Fruit fly (Drosophila melanogaster) whole organism, embryonic: ENCODE measurements around the gene CG32631.
A peak's percentile ranks its signal among the peaks of the same experiment; 100 is the strongest.

Experiments used
- B-H2 ChIP-seq: fragments of 200-800 bp; sonication (Bioruptor generic); optimal IDR thresholded peaks from 2 replicates; lab custom pipeline; 2018; ENCODE audit warnings: missing biosample characterization, mild to moderate bottlenecking, missing genetic modification characterization
- CG11085 ChIP-seq: fragments of 200-800 bp; sonication (Bioruptor generic); IDR thresholded peaks from 2 replicates; pipeline ENCODE4 v1.3.6; 2022; ENCODE audit warnings: missing biosample characterization, missing genetic modification characterization
- CG11456 ChIP-seq: fragments of 200-800 bp; sonication (Bioruptor generic); IDR thresholded peaks from 3 replicates; pipeline ENCODE4 v1.3.6; 2022; ENCODE audit warnings: missing biosample characterization, missing genetic modification characterization
- CG13424 ChIP-seq: fragments of 200-800 bp; sonication (Bioruptor generic); optimal IDR thresholded peaks from 2 replicates; lab custom pipeline; 2019; ENCODE audit warnings: missing biosample characterization, mild to moderate bottlenecking, missing genetic modification characterization, moderate library complexity
- CG13624 ChIP-seq: fragments of 200-800 bp; sonication (Bioruptor generic); optimal IDR thresholded peaks from 2 replicates; lab custom pipeline; 2016; ENCODE audit warnings: missing biosample characterization, missing genetic modification characterization
- CG1529 ChIP-seq: fragments of 200-800 bp; sonication (Bioruptor generic); optimal IDR thresholded peaks from 3 replicates; lab custom pipeline; 2018; ENCODE audit warnings: missing biosample characterization, missing genetic modification characterization
- CG15479 ChIP-seq: fragments of 200-800 bp; sonication (Bioruptor generic); optimal IDR thresholded peaks from 3 replicates; lab custom pipeline; 2019; ENCODE audit warnings: missing biosample characterization, mild to moderate bottlenecking, missing genetic modification characterization, moderate library complexity
- CG16813 ChIP-seq: fragments of 200-800 bp; sonication (Bioruptor generic); IDR thresholded peaks from 3 replicates; pipeline ENCODE4 v1.3.6; 2022; ENCODE audit warnings: missing biosample characterization, missing genetic modification characterization; ENCODE audit not compliant: partially characterized antibody
- CG16863 ChIP-seq: fragments of 200-800 bp; sonication (Bioruptor generic); optimal IDR thresholded peaks from 3 replicates; lab custom pipeline; 2016; ENCODE audit warnings: missing biosample characterization, missing genetic modification characterization
- CG17829 ChIP-seq: fragments of 200-800 bp; optimal IDR thresholded peaks from 2 replicates; lab custom pipeline; 2019; ENCODE audit warnings: missing biosample characterization, mild to moderate bottlenecking, missing genetic modification characterization, moderate library complexity
- CG2712 ChIP-seq: fragments of 200-800 bp; optimal IDR thresholded peaks from 3 replicates; lab custom pipeline; 2019; ENCODE audit warnings: missing biosample characterization, mild to moderate bottlenecking, missing genetic modification characterization, moderate library complexity
- CG32532 ChIP-seq: fragments of 200-800 bp; sonication (Bioruptor generic); IDR thresholded peaks from 2 replicates; pipeline ENCODE4 v1.3.6; 2022; ENCODE audit warnings: missing biosample characterization, missing genetic modification characterization
- CG33213 ChIP-seq: fragments of 200-800 bp; sonication (Bioruptor generic); optimal IDR thresholded peaks from 3 replicates; lab custom pipeline; 2016; ENCODE audit warnings: missing biosample characterization, missing genetic modification characterization
- CG3726 ChIP-seq: fragments of 200-800 bp; sonication (Bioruptor generic); IDR thresholded peaks from 3 replicates; pipeline ENCODE4, ENCODE4 v1.3.6; 2022; ENCODE audit warnings: missing biosample characterization, missing genetic modification characterization
- CG42726 ChIP-seq: fragments of 200-800 bp; sonication (Bioruptor generic); IDR thresholded peaks from 2 replicates; pipeline ENCODE4 v1.3.6; 2022; ENCODE audit warnings: missing biosample characterization, missing genetic modification characterization; ENCODE audit not compliant: partially characterized antibody
- CG6654 ChIP-seq: fragments of 200-800 bp; sonication (Bioruptor generic); optimal IDR thresholded peaks from 2 replicates; lab custom pipeline; 2017; ENCODE audit warnings: missing biosample characterization, mild to moderate bottlenecking, missing genetic modification characterization
- CG6683 ChIP-seq: fragments of 200-800 bp; sonication (Bioruptor generic); optimal IDR thresholded peaks from 2 replicates; lab custom pipeline; 2017; ENCODE audit warnings: missing biosample characterization, mild to moderate bottlenecking, missing genetic modification characterization, missing genetic modification reagents
- CG7271 ChIP-seq: fragments of 200-800 bp; sonication (Bioruptor generic); optimal IDR thresholded peaks from 2 replicates; lab custom pipeline; 2018; ENCODE audit warnings: missing biosample characterization, mild to moderate bottlenecking, missing genetic modification characterization, moderate library complexity
- CG8089 ChIP-seq: fragments of 200-800 bp; sonication (Bioruptor generic); optimal IDR thresholded peaks from 3 replicates; lab custom pipeline; 2016; ENCODE audit warnings: missing biosample characterization, missing genetic modification characterization
- CG8290 ChIP-seq, 3 experiments: fragments of 200-800 bp; sonication (Bioruptor generic); optimal IDR thresholded peaks; 2 replicates each; lab custom pipeline; 2016 to 2019; ENCODE audit warnings: missing biosample characterization in 3 of 3, missing genetic modification characterization in 3 of 3, mild to moderate bottlenecking in 2 of 3, moderate library complexity in 1 of 3
- CG9437 ChIP-seq: fragments of 200-800 bp; sonication (Bioruptor generic); optimal IDR thresholded peaks from 2 replicates; lab custom pipeline; 2018; ENCODE audit warnings: missing biosample characterization, mild to moderate bottlenecking, missing genetic modification characterization
- Dip2 ChIP-seq: fragments of 200-800 bp; sonication (Bioruptor generic); IDR thresholded peaks from 2 replicates; pipeline ENCODE4 v1.3.6; 2022; ENCODE audit warnings: missing biosample characterization, missing genetic modification characterization
- Dll ChIP-seq: fragments of 200-800 bp; sonication (Bioruptor generic); IDR thresholded peaks from 4 replicates; pipeline ENCODE4 v1.3.6; 2022; ENCODE audit warnings: missing biosample characterization, missing genetic modification characterization; ENCODE audit not compliant: partially characterized antibody
- Fer1 ChIP-seq: fragments of 200-800 bp; sonication (Bioruptor generic); optimal IDR thresholded peaks from 2 replicates; lab custom pipeline; 2017; ENCODE audit warnings: missing biosample characterization, mild to moderate bottlenecking, missing genetic modification characterization
- Gsc ChIP-seq: fragments of 200-800 bp; sonication (Bioruptor generic); IDR thresholded peaks from 2 replicates; pipeline ENCODE4 v1.3.6; 2022; ENCODE audit warnings: missing biosample characterization, missing genetic modification characterization
- Hmr ChIP-seq: fragments of 200-800 bp; sonication (Bioruptor generic); optimal IDR thresholded peaks from 3 replicates; lab custom pipeline; 2017; ENCODE audit warnings: mild to moderate bottlenecking, missing biosample characterization, missing genetic modification reagents, missing genetic modification characterization
- Hmx ChIP-seq: fragments of 200-800 bp; sonication (Bioruptor generic); optimal IDR thresholded peaks from 2 replicates; lab custom pipeline; 2016; ENCODE audit warnings: missing biosample characterization, missing genetic modification characterization
- Lpt ChIP-seq: fragments of >200 bp; optimal IDR thresholded peaks from 2 replicates; lab custom pipeline; 2018; ENCODE audit warnings: missing biosample characterization, missing genetic modification characterization
- Sry-β ChIP-seq: fragments of 200-800 bp; sonication (Bioruptor generic); optimal IDR thresholded peaks from 2 replicates; lab custom pipeline; 2018; ENCODE audit warnings: missing biosample characterization, mild to moderate bottlenecking, missing genetic modification characterization, moderate library complexity
- Stat92E ChIP-seq, 3 experiments: fragments of >200 bp in 2 of 3; fragments of 200-800 bp in 1 of 3; sonication (Bioruptor generic) in 1 of 3; optimal IDR thresholded peaks; 2 replicates each; lab custom pipeline; 2017 to 2019; ENCODE audit warnings: missing biosample characterization in 3 of 3, missing genetic modification characterization in 3 of 3, mild to moderate bottlenecking in 1 of 3, moderate library complexity in 1 of 3
- Xrp1 ChIP-seq: fragments of 200-800 bp; sonication (Bioruptor generic); IDR thresholded peaks from 2 replicates; pipeline ENCODE4 v1.3.6; 2022; ENCODE audit warnings: missing biosample characterization, missing genetic modification characterization
- bbx ChIP-seq: fragments of 200-800 bp; sonication (Bioruptor generic); IDR thresholded peaks from 2 replicates; pipeline ENCODE4 v1.3.6; 2022; ENCODE audit warnings: missing biosample characterization, missing genetic modification characterization; ENCODE audit not compliant: partially characterized antibody
- btn ChIP-seq: fragments of 200-800 bp; sonication (Bioruptor generic); optimal IDR thresholded peaks from 2 replicates; lab custom pipeline; 2016; ENCODE audit warnings: missing biosample characterization, missing genetic modification characterization
- cato ChIP-seq: fragments of 200-800 bp; sonication (Bioruptor generic); optimal IDR thresholded peaks from 2 replicates; lab custom pipeline; 2016; ENCODE audit warnings: missing biosample characterization, missing genetic modification characterization, borderline replicate concordance
- caup ChIP-seq: fragments of 200-800 bp; sonication (Bioruptor generic); optimal IDR thresholded peaks from 3 replicates; lab custom pipeline; 2017; ENCODE audit warnings: missing biosample characterization, mild to moderate bottlenecking, missing genetic modification characterization, moderate library complexity; ENCODE audit not compliant: severe bottlenecking
- da ChIP-seq: fragments of 200-800 bp; sonication (Bioruptor generic); optimal IDR thresholded peaks from 2 replicates; lab custom pipeline; 2016; ENCODE audit warnings: missing biosample characterization, missing genetic modification characterization
- en ChIP-seq: fragments of 200-800 bp; sonication (Bioruptor generic); optimal IDR thresholded peaks from 2 replicates; lab custom pipeline; 2016; ENCODE audit warnings: missing biosample characterization, missing genetic modification characterization
- esg ChIP-seq: fragments of 200-800 bp; sonication (Bioruptor generic); conservative IDR thresholded peaks from 2 replicates; pipeline ENCODE4 v1.3.6; 2022; ENCODE audit warnings: missing biosample characterization, missing genetic modification characterization
- gro ChIP-seq: fragments of 200-800 bp; sonication (Bioruptor generic); optimal IDR thresholded peaks from 2 replicates; lab custom pipeline; 2016; ENCODE audit warnings: missing biosample characterization, missing genetic modification characterization
- jigr1 ChIP-seq: fragments of 200-800 bp; sonication (Bioruptor generic); IDR thresholded peaks from 3 replicates; pipeline ENCODE4 v1.3.6; 2022; ENCODE audit warnings: missing biosample characterization, missing genetic modification characterization
- jumu ChIP-seq: fragments of 200-800 bp; sonication (Bioruptor generic); optimal IDR thresholded peaks from 3 replicates; lab custom pipeline; 2016; ENCODE audit warnings: missing biosample characterization, missing genetic modification characterization
- kah ChIP-seq: fragments of 200-800 bp; sonication (Bioruptor generic); optimal IDR thresholded peaks from 2 replicates; lab custom pipeline; 2018; ENCODE audit warnings: missing biosample characterization, mild to moderate bottlenecking, missing genetic modification characterization
- mirr ChIP-seq: fragments of 200-800 bp; sonication (Bioruptor generic); optimal IDR thresholded peaks from 3 replicates; lab custom pipeline; 2018; ENCODE audit warnings: missing biosample characterization, mild to moderate bottlenecking, missing genetic modification characterization
- oc ChIP-seq: fragments of 200-800 bp; sonication (Bioruptor generic); optimal IDR thresholded peaks from 2 replicates; lab custom pipeline; 2018; ENCODE audit warnings: missing biosample characterization, mild to moderate bottlenecking, missing genetic modification characterization, moderate library complexity
- odd ChIP-seq: fragments of 200-800 bp; sonication (Bioruptor generic); optimal IDR thresholded peaks from 2 replicates; lab custom pipeline; 2017; ENCODE audit warnings: missing biosample characterization, mild to moderate bottlenecking, missing genetic modification characterization
- rib ChIP-seq: fragments of 200-800 bp; sonication (Bioruptor generic); IDR thresholded peaks from 2 replicates; pipeline ENCODE4 v1.3.6; 2022; ENCODE audit warnings: missing biosample characterization, missing genetic modification characterization
- row ChIP-seq: fragments of 200-800 bp; sonication (Bioruptor generic); IDR thresholded peaks from 3 replicates; pipeline ENCODE4 v1.3.6; 2022; ENCODE audit warnings: missing biosample characterization, missing genetic modification characterization
- sug ChIP-seq: fragments of 200-800 bp; optimal IDR thresholded peaks from 2 replicates; lab custom pipeline; 2019; ENCODE audit warnings: missing biosample characterization, mild to moderate bottlenecking, missing genetic modification characterization, moderate library complexity
- toy ChIP-seq: fragments of 200-800 bp; sonication (Bioruptor generic); IDR thresholded peaks from 2 replicates; pipeline ENCODE4 v1.3.6; 2022; ENCODE audit warnings: missing biosample characterization, missing genetic modification characterization
- vfl ChIP-seq: fragments of 200-800 bp; sonication (Bioruptor generic); optimal IDR thresholded peaks from 2 replicates; lab custom pipeline; 2016; ENCODE audit warnings: missing biosample characterization, missing genetic modification characterization
- zfh2 ChIP-seq: fragments of 200-800 bp; sonication (Bioruptor generic); optimal IDR thresholded peaks from 2 replicates; lab custom pipeline; 2016; ENCODE audit warnings: missing biosample characterization, missing genetic modification characterization

Gene CG32631

dm6 chrX:13568127-13568526 is 11.9 kb downstream of the CG32631 start (continued):
- TF ChIP-seq caup (GFP tag; lab: Kevin White, UChicago): no peak
- TF ChIP-seq oc (tag; lab: Kevin White, UChicago): no peak
- no peak for TF ChIP-seq Lpt
- no peak for TF ChIP-seq B-H2 (GFP tag; lab: Kevin White, UChicago)
- 0 out of 2 replicates have a peak, but pooled peaks have one; percentile 22 for TF ChIP-seq esg (GFP tag; lab: Robert Waterston, UW)
- no peak for TF ChIP-seq rib
- no peak for TF ChIP-seq btn (GFP tag; lab: Kevin White, UChicago)
- no peak for TF ChIP-seq Dll (GFP tag; lab: Robert Waterston, UW)
- no peak for TF ChIP-seq toy (GFP tag; lab: Robert Waterston, UW)
- TF ChIP-seq kah (GFP tag; lab: Kevin White, UChicago): no peak
- TF ChIP-seq zfh2 (GFP tag; lab: Kevin White, UChicago): peak; percentile 4
- TF ChIP-seq vfl (GFP tag; lab: Kevin White, UChicago): no peak
- TF ChIP-seq CG6683 (GFP tag; lab: Kevin White, UChicago): no peak
- TF ChIP-seq jumu (GFP tag; lab: Kevin White, UChicago): no peak
- TF ChIP-seq CG11456: peak; percentile 35; the same call in 1 of the 3 replicates
- peak; percentile 53; the same call in 1 of the 2 replicates for TF ChIP-seq CG32532
- no peak for TF ChIP-seq CG9437 (GFP tag; lab: Kevin White, UChicago)
- no peak for TF ChIP-seq sug (tag; lab: Kevin White, UChicago)
- TF ChIP-seq Fer1 (GFP tag; lab: Kevin White, UChicago): no peak
- no peak for TF ChIP-seq CG16863 (GFP tag; lab: Kevin White, UChicago)
- no peak for TF ChIP-seq bbx (GFP tag; lab: Robert Waterston, UW)
- no peak for TF ChIP-seq CG33213 (GFP tag; lab: Kevin White, UChicago)
- TF ChIP-seq CG11085 (GFP tag; lab: Robert Waterston, UW): no peak
- TF ChIP-seq CG13624 (GFP tag; lab: Kevin White, UChicago): peak; percentile 6
- TF ChIP-seq CG42726 (GFP tag; lab: Robert Waterston, UW): no peak
- no peak for TF ChIP-seq Stat92E (GFP tag; optimal IDR thresholded peaks at IDR 0.05; lab: Kevin White, UChicago)
- TF ChIP-seq CG1529 (GFP tag; lab: Kevin White, UChicago): no peak
- peak; percentile 5 for TF ChIP-seq Hmr
- no peak for TF ChIP-seq en (GFP tag; lab: Kevin White, UChicago)
- no peak for TF ChIP-seq CG2712
- no peak for TF ChIP-seq CG3726 (GFP tag; lab: Robert Waterston, UW)
- TF ChIP-seq Hmx (GFP tag; lab: Kevin White, UChicago): no peak
- TF ChIP-seq CG13424: peak; percentile 16
- TF ChIP-seq CG8089 (GFP tag; lab: Kevin White, UChicago): no peak
- no peak for TF ChIP-seq CG7271 (tag; lab: Kevin White, UChicago)
- no peak for TF ChIP-seq CG8290 (GFP tag; optimal IDR thresholded peaks at IDR 0.05; lab: Kevin White, UChicago)
- no peak for TF ChIP-seq CG8290 (tag; optimal IDR thresholded peaks at IDR 0.05; lab: Kevin White, UChicago)
- no peak for TF ChIP-seq CG16813 (GFP tag; lab: Robert Waterston, UW)
- no peak for TF ChIP-seq gro (GFP tag; lab: Kevin White, UChicago)
- TF ChIP-seq jigr1 (GFP tag; lab: Robert Waterston, UW): no peak
- no peak for TF ChIP-seq CG15479 (GFP tag; lab: Kevin White, UChicago)
- TF ChIP-seq CG6654 (GFP tag; lab: Kevin White, UChicago): no peak
- TF ChIP-seq row: peak; percentile 55; the same call in 2 of the 3 replicates
- peak; percentile 46; the same call in 1 of the 2 replicates for TF ChIP-seq Xrp1
- no peak for TF ChIP-seq mirr (GFP tag; lab: Kevin White, UChicago)
- no peak for TF ChIP-seq cato (GFP tag; lab: Kevin White, UChicago)
- TF ChIP-seq Gsc (GFP tag; lab: Robert Waterston, UW): no peak
- TF ChIP-seq Sry-β (GFP tag; lab: Kevin White, UChicago): no peak
- TF ChIP-seq odd (GFP tag; lab: Kevin White, UChicago): no peak
- TF ChIP-seq da: no peak
- no peak for TF ChIP-seq Dip2 (GFP tag; lab: Robert Waterston, UW)
- no peak for TF ChIP-seq CG17829 (tag; lab: Kevin White, UChicago)
